Worm (Caenorhabditis elegans) whole organism, L1 larva: ENCODE measurements around the gene F41E6.15.
"Not testable (repeated sequence)": the region's sequence is repeated elsewhere in the genome, so short reads cannot be mapped to it uniquely, and the experiment has no call there.

Source experiments
- C04F5.9 ChIP-seq: sonication (generic microtip); optimal IDR thresholded peaks from 2 replicates; lab custom pipeline; 2016; ENCODE audit warnings: missing genetic modification characterization, missing compliant biosample characterization
- C16A3.4 ChIP-seq: fragments of 150-350 bp; optimal IDR thresholded peaks from 2 replicates; lab custom pipeline; 2014; ENCODE audit warnings: missing biosample characterization, missing genetic modification characterization
- F16B12.6 ChIP-seq: fragments of 150-350 bp; optimal IDR thresholded peaks from 2 replicates; lab custom pipeline; 2014; ENCODE audit warnings: missing biosample characterization, missing genetic modification characterization
- alr-1 ChIP-seq: fragments of 200-800 bp; sonication (Bioruptor generic); optimal IDR thresholded peaks from 2 replicates; lab custom pipeline; 2018; ENCODE audit warnings: borderline replicate concordance, mild to moderate bottlenecking, missing genetic modification characterization, missing compliant biosample characterization
- blmp-1 ChIP-seq: fragments of 150-350 bp; optimal IDR thresholded peaks from 2 replicates; lab custom pipeline; 2014; ENCODE audit warnings: missing biosample characterization, missing genetic modification characterization
- dpl-1 ChIP-seq, 3 experiments: fragments of 150-350 bp in 2 of 3; sonication (generic microtip) in 1 of 3; optimal IDR thresholded peaks; 2 replicates each; lab custom pipeline; 2014 to 2017; ENCODE audit warnings: missing biosample characterization in 3 of 3, missing genetic modification characterization in 3 of 3, missing genetic modification reagents in 3 of 3
- dsc-1 ChIP-seq: sonication (generic microtip); optimal IDR thresholded peaks from 2 replicates; lab custom pipeline; 2016; ENCODE audit warnings: mild to moderate bottlenecking, missing genetic modification characterization, missing compliant biosample characterization
- efl-1 ChIP-seq, 4 experiments: fragments of 150-350 bp; optimal IDR thresholded peaks in 3 of 4; peaks in 1 of 4; 1 replicate in 1 of 4; 2 replicates in 3 of 4; lab custom pipeline; 2014; ENCODE audit warnings: missing biosample characterization in 2 of 4, missing genetic modification characterization in 2 of 4, missing genetic modification reagents in 2 of 4
- efl-3 ChIP-seq: fragments of 200-800 bp; sonication (Bioruptor generic); optimal IDR thresholded peaks from 2 replicates; lab custom pipeline; 2018; ENCODE audit warnings: mild to moderate bottlenecking, missing genetic modification characterization, missing compliant biosample characterization
- elt-3 ChIP-seq, 6 experiments: fragments of 150-350 bp in 1 of 6; sonication (generic microtip); optimal IDR thresholded peaks; 2 replicates each; lab custom pipeline; 2017 to 2018; ENCODE audit warnings: missing biosample characterization in 6 of 6, missing genetic modification characterization in 6 of 6, inconsistent platforms in 1 of 6
- ets-5 ChIP-seq: fragments of 200-800 bp; sonication (Bioruptor generic); IDR thresholded peaks from 2 replicates; pipeline ENCODE4 v1.3.6; 2022; ENCODE audit warnings: missing genetic modification characterization, missing compliant biosample characterization
- fkh-10 ChIP-seq: sonication (generic microtip); optimal IDR thresholded peaks from 2 replicates; lab custom pipeline; 2017; ENCODE audit warnings: missing biosample characterization, missing genetic modification reagents, missing genetic modification characterization
- fos-1 ChIP-seq: fragments of 150-350 bp; optimal IDR thresholded peaks from 2 replicates; lab custom pipeline; 2014; ENCODE audit warnings: missing biosample characterization, missing genetic modification characterization
- hlh-17 ChIP-seq: fragments of 200-800 bp; sonication (Bioruptor generic); optimal IDR thresholded peaks from 2 replicates; lab custom pipeline; 2018; ENCODE audit warnings: missing genetic modification characterization, mild to moderate bottlenecking, missing compliant biosample characterization, moderate library complexity, borderline replicate concordance
- hpl-2 ChIP-seq: fragments of 150-350 bp; optimal IDR thresholded peaks from 2 replicates; lab custom pipeline; 2014; ENCODE audit warnings: missing biosample characterization, missing genetic modification reagents, missing genetic modification characterization
- jun-1 ChIP-seq: fragments of 150-350 bp; optimal IDR thresholded peaks from 2 replicates; lab custom pipeline; 2014; ENCODE audit warnings: missing biosample characterization, missing genetic modification reagents, missing genetic modification characterization
- lin-15B ChIP-seq: fragments of 150-350 bp; sonication (generic microtip); optimal IDR thresholded peaks from 3 replicates; lab custom pipeline; 2014; ENCODE audit warnings: missing biosample characterization, missing genetic modification characterization
- lin-35 ChIP-seq, 2 experiments: fragments of 150-350 bp; optimal IDR thresholded peaks; 2 replicates each; lab custom pipeline; 2014; ENCODE audit warnings: missing biosample characterization in 2 of 2, missing genetic modification characterization in 2 of 2, missing genetic modification reagents in 2 of 2
- lin-39 ChIP-seq: fragments of 150-350 bp; optimal IDR thresholded peaks from 2 replicates; lab custom pipeline; 2014; ENCODE audit warnings: missing biosample characterization, missing genetic modification reagents, missing genetic modification characterization
- lir-3 ChIP-seq: sonication (generic microtip); optimal IDR thresholded peaks from 2 replicates; lab custom pipeline; 2016; ENCODE audit warnings: mild to moderate bottlenecking, missing genetic modification characterization, moderate library complexity, missing compliant biosample characterization; ENCODE audit not compliant: poor library complexity
- lsy-2 ChIP-seq, 2 experiments: fragments of 150-350 bp; optimal IDR thresholded peaks; 2 replicates each; lab custom pipeline; 2014; ENCODE audit warnings: missing biosample characterization in 2 of 2, missing genetic modification characterization in 2 of 2
- mdl-1 ChIP-seq, 2 experiments: fragments of 150-350 bp; optimal IDR thresholded peaks; 2 replicates each; lab custom pipeline; 2014 to 2017; ENCODE audit warnings: missing biosample characterization in 2 of 2, missing genetic modification characterization in 2 of 2, inconsistent platforms in 1 of 2
- mef-2 ChIP-seq: fragments of 150-350 bp; optimal IDR thresholded peaks from 2 replicates; lab custom pipeline; 2014; ENCODE audit warnings: missing biosample characterization, missing genetic modification characterization
- nhr-11 ChIP-seq: fragments of 150-350 bp; optimal IDR thresholded peaks from 2 replicates; lab custom pipeline; 2014; ENCODE audit warnings: missing biosample characterization, missing genetic modification characterization
- nhr-19 ChIP-seq: fragments of 200-800 bp; sonication (Bioruptor generic); conservative IDR thresholded peaks from 2 replicates; pipeline ENCODE4 v1.3.6; 2022; ENCODE audit warnings: missing genetic modification characterization, missing compliant biosample characterization
- nhr-28 ChIP-seq: fragments of 150-350 bp; optimal IDR thresholded peaks from 2 replicates; lab custom pipeline; 2014; ENCODE audit warnings: missing biosample characterization, missing genetic modification characterization
- nhr-76 ChIP-seq: sonication (generic microtip); optimal IDR thresholded peaks from 2 replicates; lab custom pipeline; 2017; ENCODE audit warnings: missing biosample characterization, missing genetic modification characterization
- nhr-84 ChIP-seq: sonication (generic microtip); optimal IDR thresholded peaks from 2 replicates; lab custom pipeline; 2017; ENCODE audit warnings: missing biosample characterization, missing genetic modification characterization
- pax-3 ChIP-seq: fragments of 200-800 bp; sonication (Bioruptor generic); optimal IDR thresholded peaks from 2 replicates; lab custom pipeline; 2018; ENCODE audit warnings: mild to moderate bottlenecking, missing genetic modification characterization, moderate library complexity, missing compliant biosample characterization
- skn-1 ChIP-seq: fragments of 150-350 bp; optimal IDR thresholded peaks from 2 replicates; lab custom pipeline; 2014; ENCODE audit warnings: missing biosample characterization, missing genetic modification characterization
- snpc-4 ChIP-seq: fragments of 150-350 bp; optimal IDR thresholded peaks from 2 replicates; lab custom pipeline; 2014; ENCODE audit warnings: missing biosample characterization, missing genetic modification characterization
- snu-23 ChIP-seq: sonication (generic microtip); optimal IDR thresholded peaks from 2 replicates; lab custom pipeline; 2016; ENCODE audit warnings: missing genetic modification characterization, missing compliant biosample characterization
- sptf-1 ChIP-seq: fragments of 150-350 bp; optimal IDR thresholded peaks from 2 replicates; lab custom pipeline; 2014; ENCODE audit warnings: missing biosample characterization, missing genetic modification characterization
- swsn-7 ChIP-seq: sonication (generic microtip); optimal IDR thresholded peaks from 2 replicates; lab custom pipeline; 2016; ENCODE audit warnings: missing genetic modification characterization, missing compliant biosample characterization
- tlp-1 ChIP-seq: fragments of 150-350 bp; optimal IDR thresholded peaks from 2 replicates; lab custom pipeline; 2014; ENCODE audit warnings: missing biosample characterization, missing genetic modification characterization
- unc-30 ChIP-seq: sonication (generic microtip); optimal IDR thresholded peaks from 2 replicates; lab custom pipeline; 2017; ENCODE audit warnings: missing biosample characterization, missing genetic modification characterization
- unc-62 ChIP-seq: fragments of 150-350 bp; optimal IDR thresholded peaks from 2 replicates; lab custom pipeline; 2014; ENCODE audit warnings: missing biosample characterization, missing genetic modification reagents, missing genetic modification characterization
- unc-98 ChIP-seq: fragments of 200-800 bp; sonication (Bioruptor generic); IDR thresholded peaks from 2 replicates; pipeline ENCODE4 v1.3.6; 2022; ENCODE audit warnings: missing genetic modification characterization, missing compliant biosample characterization
- zag-1 ChIP-seq: fragments of 150-350 bp; optimal IDR thresholded peaks from 2 replicates; lab custom pipeline; 2014; ENCODE audit warnings: missing biosample characterization, missing genetic modification characterization
- zip-4 ChIP-seq: fragments of 200-800 bp; sonication (Bioruptor generic); optimal IDR thresholded peaks from 2 replicates; lab custom pipeline; 2018; ENCODE audit warnings: mild to moderate bottlenecking, missing genetic modification characterization, moderate library complexity, missing compliant biosample characterization

F41E6.15 gene

DNA sequence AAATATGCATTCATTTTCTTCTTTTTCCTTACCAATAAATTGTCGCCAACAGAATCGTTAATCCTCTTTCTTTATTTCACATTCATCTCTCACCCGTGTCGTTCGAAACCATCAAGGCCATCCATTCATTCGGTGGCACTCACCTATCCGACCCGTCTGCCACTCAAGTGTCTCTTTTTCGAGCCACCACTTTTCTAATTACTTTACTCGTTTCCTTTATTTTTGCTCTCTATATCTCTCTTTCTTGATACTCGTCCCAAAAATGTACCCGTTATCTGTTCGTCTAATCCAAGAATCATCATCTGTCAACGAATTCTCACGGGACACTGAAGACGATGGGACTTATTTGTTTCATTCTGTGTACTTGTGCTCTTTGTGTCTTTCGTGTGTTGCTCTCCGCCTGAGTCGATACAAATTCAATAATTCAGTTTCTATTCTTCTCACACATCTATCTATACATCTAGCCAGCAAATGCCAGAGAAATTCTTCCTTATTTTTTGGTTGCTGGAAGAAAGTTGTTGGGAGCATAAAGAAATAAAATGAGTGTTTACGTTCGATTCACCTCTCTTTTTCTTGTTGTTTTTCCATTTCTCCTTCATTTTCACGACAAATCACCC is 9.7 kb downstream of the F41E6.15 start (continued):
- TF ChIP-seq nhr-19 (GFP tag; lab: Robert Waterston, UW), result no peak
- TF ChIP-seq, all 84 proteins: peak for 5

DNA sequence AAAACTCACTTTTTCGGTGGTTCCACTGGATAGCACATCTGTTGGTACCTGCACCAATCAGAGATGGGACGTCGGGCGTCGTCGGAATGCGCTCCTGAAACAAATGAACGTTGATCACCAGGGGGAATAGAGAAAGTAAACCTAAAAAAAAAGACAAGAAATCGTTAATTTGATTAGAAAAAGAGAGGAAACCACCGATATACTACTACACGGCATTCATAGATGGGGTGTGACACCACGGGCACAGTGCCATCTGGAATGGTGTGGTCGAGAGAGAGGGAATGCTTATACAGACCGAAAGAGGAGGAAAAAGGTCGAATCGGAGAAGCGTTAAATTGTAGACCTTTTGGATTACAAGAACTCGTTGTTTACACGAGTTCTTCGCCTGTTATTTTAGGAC is 14.5 kb downstream of the F41E6.15 start, which contains the start of gene C10B5.3:
Gene C10B5.3, minus strand, starts transcription at position 101 of the 400 bp plus-strand sequence.
- TF ChIP-seq nhr-11 (tag; lab: Kevin White, UChicago) (no peak), ets-5 (GFP tag; lab: Robert Waterston, UW) (no peak), F16B12.6 (no peak), lir-3 (tag; lab: Kevin White, UChicago) (no peak), fos-1 (no peak), jun-1 (tag; lab: Kevin White, UChicago) (no peak), pax-3 (tag; lab: Kevin White, UChicago) (no peak)

DNA sequence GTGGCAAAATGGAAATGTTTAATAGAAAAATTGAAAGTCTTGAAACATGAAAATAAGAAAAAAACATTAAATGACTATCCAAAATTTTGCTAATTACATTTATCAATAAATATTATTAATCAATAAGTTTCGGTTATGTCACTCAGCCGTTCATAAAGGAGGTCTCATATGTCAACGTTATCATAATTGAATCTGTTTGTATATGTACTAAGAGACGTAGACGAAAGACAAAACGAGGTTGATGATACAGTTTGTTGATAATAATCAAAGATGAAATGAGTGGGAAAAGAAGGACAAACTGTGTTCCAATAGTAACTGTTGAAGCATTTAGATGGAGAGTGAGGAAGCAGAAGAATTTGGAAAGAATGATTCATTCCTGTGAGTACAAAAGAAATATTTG is 15.6 kb downstream of the F41E6.15 start:
- TF ChIP-seq tlp-1 (tag; lab: Kevin White, UChicago) (no peak), lin-39 (tag; lab: Kevin White, UChicago) (no peak), zag-1 (tag; lab: Kevin White, UChicago) (no peak), blmp-1 (peak; percentile 11)

DNA sequence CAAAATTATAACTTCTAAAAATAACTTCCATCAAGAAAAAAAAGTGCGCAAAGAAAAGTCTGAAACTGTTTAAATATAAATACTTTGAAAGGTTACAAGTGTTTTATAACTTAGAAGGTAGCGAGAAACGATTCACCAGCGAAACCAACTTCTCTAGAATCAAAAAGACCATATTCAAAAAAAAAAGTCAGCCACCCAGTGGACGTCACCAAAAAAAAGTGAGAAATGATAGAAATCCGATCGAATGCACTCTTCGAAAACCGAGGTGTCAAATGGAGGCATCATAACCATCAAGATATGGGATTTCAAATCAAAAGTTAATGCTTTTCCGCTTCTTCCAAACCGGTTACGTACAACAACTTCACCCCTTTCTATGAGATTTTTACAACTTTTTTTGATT is 16.1 kb downstream of the F41E6.15 start:
- TF ChIP-seq efl-1 (optimal IDR thresholded peaks at IDR 0.05; lab: Kevin White, UChicago) (no peak), efl-1 (GFP tag; optimal IDR thresholded peaks at IDR 0.05 in 1 of 2; lab: Kevin White, UChicago) (peak in 1 of 2 experiments; percentile 90), unc-98 (GFP tag; lab: Robert Waterston, UW) (no peak), dsc-1 (no peak)

ce11 chrV:8580961-8581360 is 21.6 kb downstream of the F41E6.15 start, which contains the start of gene C10B5.1:
C10B5.1 (plus strand) TSS chrV:8581261.
- TF ChIP-seq dpl-1 (GFP tag; optimal IDR thresholded peaks at IDR 0.05; lab: Kevin White, UChicago) (no peak), hlh-17 (GFP tag; lab: Kevin White, UChicago) (no peak), mdl-1 (tag; optimal IDR thresholded peaks at IDR 0.05; lab: Kevin White, UChicago) (no peak), hpl-2 (GFP tag; lab: Kevin White, UChicago) (no peak), skn-1 (tag; lab: Kevin White, UChicago) (no peak), snpc-4 (no peak), jun-1 (tag; lab: Kevin White, UChicago) (no peak), lir-3 (tag; lab: Kevin White, UChicago) (no peak), nhr-76 (tag; lab: Kevin White, UChicago) (no peak), mef-2 (tag; lab: Kevin White, UChicago) (no peak), fkh-10 (GFP tag; lab: Kevin White, UChicago) (no peak), C04F5.9 (tag; lab: Kevin White, UChicago) (no peak)

ce11 chrV:8574762-8575161 is 27.8 kb downstream of the F41E6.15 start, which contains the start of gene F25G6.1:
F25G6.1 (plus strand) TSS chrV:8575062.
- TF ChIP-seq sptf-1; nhr-28 (tag; lab: Kevin White, UChicago); zag-1 (tag; lab: Kevin White, UChicago): not testable (repeated sequence)

DNA sequence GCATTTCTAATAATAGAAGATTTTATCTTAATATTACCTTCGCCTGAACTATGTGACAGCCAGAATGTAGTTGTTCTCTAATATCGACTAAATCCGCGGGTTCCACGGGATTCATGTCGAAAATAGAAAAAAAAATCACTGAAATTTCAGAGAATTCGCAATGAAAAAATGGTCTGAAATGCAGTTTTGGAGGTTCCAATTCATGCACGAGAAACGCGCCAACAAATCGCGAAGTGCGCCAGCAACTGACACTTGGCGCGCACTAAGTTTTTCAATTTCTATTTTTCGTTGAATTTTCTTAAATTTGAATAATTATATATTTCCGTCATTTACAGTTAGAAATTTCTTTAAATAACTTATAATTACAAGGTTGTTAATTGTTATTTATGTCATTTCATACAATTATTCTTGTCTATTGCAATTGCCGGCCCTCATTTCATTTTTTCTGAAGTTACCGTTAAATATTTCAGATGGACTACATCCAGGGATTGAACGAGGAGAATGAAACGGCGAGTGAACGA is 32.6 kb downstream of the F41E6.15 start, which contains the start of the genes F25G6.9 and symk-1:
Gene F25G6.9, minus strand, starts transcription at position 160 of the 521 bp plus-strand sequence.
Gene symk-1, plus strand, starts transcription at position 471 of the 521 bp plus-strand sequence.
- TF ChIP-seq efl-3 (GFP tag; lab: Kevin White, UChicago), result no peak
- TF ChIP-seq unc-30 (tag; lab: Kevin White, UChicago), result no peak
- peak; percentile 10 for TF ChIP-seq C16A3.4 (tag; lab: Kevin White, UChicago)
- peak; percentile 72 to 82 for TF ChIP-seq lsy-2 (tag; optimal IDR thresholded peaks at IDR 0.05; lab: Kevin White, UChicago)
- TF ChIP-seq zip-4, result peak; percentile 44
- no peak for TF ChIP-seq unc-62 (GFP tag; lab: Kevin White, UChicago)
- TF ChIP-seq alr-1 (tag; lab: Kevin White, UChicago), result no peak
- peak; percentile 16 for TF ChIP-seq lin-15B (tag; lab: Kevin White, UChicago)
- TF ChIP-seq nhr-84, result no peak
- TF ChIP-seq snu-23 (GFP tag; lab: Kevin White, UChicago), result peak; percentile 81
- peak in 2 of 6 experiments; percentile 13 to 17 for TF ChIP-seq elt-3 (tag; optimal IDR thresholded peaks at IDR 0.05; lab: Kevin White, UChicago)
- TF ChIP-seq swsn-7 (tag; lab: Kevin White, UChicago), result peak; percentile 82
- peak; percentile 76 for TF ChIP-seq lin-39 (tag; lab: Kevin White, UChicago)
- peak; percentile 70 to 73 for TF ChIP-seq lin-35 (GFP tag; optimal IDR thresholded peaks at IDR 0.05; lab: Kevin White, UChicago)
